Fruit fly (Drosophila melanogaster): ENCODE measurements around the gene CG7655.

Gene CG7655

dm6 chr3R:17655040-17655439 lies 27.4 kb upstream of the CG7655 start:
- TF ChIP-seq CG13204 (GFP tag; optimal IDR thresholded peaks at IDR 0.05) (no peak), CG34367 (tag; optimal IDR thresholded peaks at IDR 0.05) (peak; percentile 23), CG4496 (GFP tag; IDR thresholded peaks at IDR 0.05) (peak; percentile 32; the same call in 1 of the 3 replicates), Snoo (tag; optimal IDR thresholded peaks at IDR 0.05) (peak; percentile 45)

- TF ChIP-seq rn (GFP tag; IDR thresholded peaks at IDR 0.05): no peak
- TF ChIP-seq Pif1A (GFP tag; optimal IDR thresholded peaks at IDR 0.05): no peak
- TF ChIP-seq fd96Ca (GFP tag; IDR thresholded peaks at IDR 0.05): no peak
- TF ChIP-seq gl (tag; optimal IDR thresholded peaks at IDR 0.05): no peak
- TF ChIP-seq CG10348 (GFP tag; IDR thresholded peaks at IDR 0.05): no peak
- no peak for TF ChIP-seq EcR (GFP tag; optimal IDR thresholded peaks at IDR 0.05)
- no peak for TF ChIP-seq CG32121 (GFP tag; IDR thresholded peaks at IDR 0.05)
- no peak for TF ChIP-seq CG8159 (tag; optimal IDR thresholded peaks at IDR 0.05)
- no peak for TF ChIP-seq CG17806 (tag; optimal IDR thresholded peaks at IDR 0.05)
- no peak for TF ChIP-seq CG13204 (GFP tag; optimal IDR thresholded peaks at IDR 0.05)
- TF ChIP-seq Pif1B (GFP tag; optimal IDR thresholded peaks at IDR 0.05): no peak
- TF ChIP-seq CG15710 (tag; optimal IDR thresholded peaks at IDR 0.05): no peak
- no peak for TF ChIP-seq CG34367 (tag; optimal IDR thresholded peaks at IDR 0.05)
- no peak for TF ChIP-seq CG4496 (GFP tag; IDR thresholded peaks at IDR 0.05)
- no peak for TF ChIP-seq Snoo (tag; optimal IDR thresholded peaks at IDR 0.05)
- no peak for TF ChIP-seq CG12605 (GFP tag; IDR thresholded peaks at IDR 0.05)
Measured at dm6 chr3R:17656923-17657322, 25.5 kb upstream of the CG7655 start.

dm6 chr3R:17666061-17666796 lies 16.2 kb upstream of the CG7655 start:
- TF ChIP-seq CG15710 (tag; optimal IDR thresholded peaks at IDR 0.05) (no peak), Ets98B (GFP tag; IDR thresholded peaks at IDR 0.05) (no peak), CG12605 (GFP tag; IDR thresholded peaks at IDR 0.05) (no peak), Pif1B (GFP tag; optimal IDR thresholded peaks at IDR 0.05) (no peak), CG9948 (tag; optimal IDR thresholded peaks at IDR 0.05) (no peak), CG32121 (GFP tag; IDR thresholded peaks at IDR 0.05) (no peak), CG34367 (tag; optimal IDR thresholded peaks at IDR 0.05) (no peak), CG8301 (tag; optimal IDR thresholded peaks at IDR 0.05) (no peak), EcR (GFP tag; optimal IDR thresholded peaks at IDR 0.05) (no peak), CG8159 (tag; optimal IDR thresholded peaks at IDR 0.05) (no peak), Pif1A (GFP tag; optimal IDR thresholded peaks at IDR 0.05) (no peak)

dm6 chr3R:17666797-17667156 lies 15.7 kb upstream of the CG7655 start:
- no peak for TF ChIP-seq Ets98B (GFP tag; IDR thresholded peaks at IDR 0.05)
- no peak for TF ChIP-seq fd96Ca (GFP tag; IDR thresholded peaks at IDR 0.05)
- no peak for TF ChIP-seq CG32121 (GFP tag; IDR thresholded peaks at IDR 0.05)
- TF ChIP-seq Pif1A (GFP tag; optimal IDR thresholded peaks at IDR 0.05): no peak
- TF ChIP-seq CG9948 (tag; optimal IDR thresholded peaks at IDR 0.05): no peak
- no peak for TF ChIP-seq gl (tag; optimal IDR thresholded peaks at IDR 0.05)
- no peak for TF ChIP-seq CG8301 (tag; optimal IDR thresholded peaks at IDR 0.05)
- TF ChIP-seq CG15710 (tag; optimal IDR thresholded peaks at IDR 0.05): no peak
- TF ChIP-seq CG34367 (tag; optimal IDR thresholded peaks at IDR 0.05): no peak
- no peak for TF ChIP-seq CG10348 (GFP tag; IDR thresholded peaks at IDR 0.05)
- TF ChIP-seq CG17806 (tag; optimal IDR thresholded peaks at IDR 0.05): no peak
- no peak for TF ChIP-seq Pif1B (GFP tag; optimal IDR thresholded peaks at IDR 0.05)
- TF ChIP-seq rn (GFP tag; IDR thresholded peaks at IDR 0.05): no peak
- no peak for TF ChIP-seq CG8159 (tag; optimal IDR thresholded peaks at IDR 0.05)
- TF ChIP-seq CG13204 (GFP tag; optimal IDR thresholded peaks at IDR 0.05): no peak
- no peak for TF ChIP-seq CG14655 (GFP tag; optimal IDR thresholded peaks at IDR 0.05)
- TF ChIP-seq EcR (GFP tag; optimal IDR thresholded peaks at IDR 0.05): no peak
- TF ChIP-seq D1 (tag; optimal IDR thresholded peaks at IDR 0.05): no peak
- TF ChIP-seq Snoo (tag; optimal IDR thresholded peaks at IDR 0.05): no peak

- no peak for TF ChIP-seq CG8301 (tag; optimal IDR thresholded peaks at IDR 0.05)
Measured at dm6 chr3R:17667279-17667678, 15.2 kb upstream of the CG7655 start, which contains the start of gene CG45045. CG45045 (plus strand) TSS chr3R:17667572.

- TF ChIP-seq CG17806 (tag; optimal IDR thresholded peaks at IDR 0.05) (no peak), CG8159 (tag; optimal IDR thresholded peaks at IDR 0.05) (no peak), Pif1B (GFP tag; optimal IDR thresholded peaks at IDR 0.05) (no peak), Ets98B (GFP tag; IDR thresholded peaks at IDR 0.05) (no peak), CG9948 (tag; optimal IDR thresholded peaks at IDR 0.05) (no peak), gl (tag; optimal IDR thresholded peaks at IDR 0.05) (no peak), EcR (GFP tag; optimal IDR thresholded peaks at IDR 0.05) (no peak), D1 (tag; optimal IDR thresholded peaks at IDR 0.05) (no peak), CG15710 (tag; optimal IDR thresholded peaks at IDR 0.05) (no peak), fd96Ca (GFP tag; IDR thresholded peaks at IDR 0.05) (no peak), CG10348 (GFP tag; IDR thresholded peaks at IDR 0.05) (no peak), CG4496 (GFP tag; IDR thresholded peaks at IDR 0.05) (no peak), CG12605 (GFP tag; IDR thresholded peaks at IDR 0.05) (no peak), CG13204 (GFP tag; optimal IDR thresholded peaks at IDR 0.05) (no peak), rn (GFP tag; IDR thresholded peaks at IDR 0.05) (no peak), CG34367 (tag; optimal IDR thresholded peaks at IDR 0.05) (no peak), CG8301 (tag; optimal IDR thresholded peaks at IDR 0.05) (no peak)
Measured at dm6 chr3R:17667987-17668386, 14.5 kb upstream of the CG7655 start.
